Fruit fly (Drosophila melanogaster) whole organism, embryonic: ENCODE measurements around the gene CG1213.

ENCODE experiments used
- Aef1 ChIP-seq: fragments of 200-800 bp; sonication (Bioruptor generic); IDR thresholded peaks from 3 replicates; pipeline ENCODE4 v1.3.6; 2022; ENCODE audit warnings: missing biosample characterization, missing genetic modification characterization
- B-H2 ChIP-seq: fragments of 200-800 bp; sonication (Bioruptor generic); optimal IDR thresholded peaks from 2 replicates; lab custom pipeline; 2018; ENCODE audit warnings: missing biosample characterization, mild to moderate bottlenecking, missing genetic modification characterization
- CG1233 ChIP-seq: fragments of 200-800 bp; sonication (Bioruptor generic); optimal IDR thresholded peaks from 4 replicates; lab custom pipeline; 2018; ENCODE audit warnings: missing biosample characterization, mild to moderate bottlenecking, missing genetic modification characterization
- CG12769 ChIP-seq: fragments of 200-800 bp; sonication (Bioruptor generic); optimal IDR thresholded peaks from 2 replicates; lab custom pipeline; 2019; ENCODE audit warnings: missing biosample characterization, mild to moderate bottlenecking, missing genetic modification characterization, moderate library complexity
- CG12942 ChIP-seq: fragments of 200-800 bp; sonication (Bioruptor generic); optimal IDR thresholded peaks from 3 replicates; lab custom pipeline; 2016; ENCODE audit warnings: missing biosample characterization, missing genetic modification characterization
- CG14710 ChIP-seq: fragments of 200-800 bp; sonication (Bioruptor generic); optimal IDR thresholded peaks from 3 replicates; lab custom pipeline; 2019; ENCODE audit warnings: missing biosample characterization, mild to moderate bottlenecking, missing genetic modification characterization, moderate library complexity
- CG16813 ChIP-seq: fragments of 200-800 bp; sonication (Bioruptor generic); IDR thresholded peaks from 3 replicates; pipeline ENCODE4 v1.3.6; 2022; ENCODE audit warnings: missing biosample characterization, missing genetic modification characterization; ENCODE audit not compliant: partially characterized antibody
- CG17328 ChIP-seq: fragments of 200-800 bp; sonication (Bioruptor generic); IDR thresholded peaks from 2 replicates; pipeline ENCODE4 v1.3.6; 2022; ENCODE audit warnings: missing biosample characterization, missing genetic modification characterization
- CG30403 ChIP-seq: fragments of 200-800 bp; sonication (Bioruptor generic); optimal IDR thresholded peaks from 3 replicates; lab custom pipeline; 2016; ENCODE audit warnings: missing biosample characterization, missing genetic modification characterization
- CG31224 ChIP-seq: fragments of 200-800 bp; sonication (Bioruptor generic); IDR thresholded peaks from 2 replicates; pipeline ENCODE4 v1.3.6; 2022; ENCODE audit warnings: missing biosample characterization, missing genetic modification characterization
- CG31365 ChIP-seq: fragments of 200-800 bp; sonication (Bioruptor generic); optimal IDR thresholded peaks from 2 replicates; lab custom pipeline; 2018; ENCODE audit warnings: missing biosample characterization, mild to moderate bottlenecking, missing genetic modification characterization
- CG31441 ChIP-seq: fragments of 200-800 bp; sonication (Bioruptor generic); IDR thresholded peaks from 2 replicates; pipeline ENCODE4 v1.3.6; 2022; ENCODE audit warnings: missing biosample characterization, missing genetic modification characterization
- CG34422 ChIP-seq: fragments of 200-800 bp; sonication (Bioruptor generic); IDR thresholded peaks from 3 replicates; pipeline ENCODE4 v1.3.6; 2022; ENCODE audit warnings: missing biosample characterization, missing genetic modification characterization
- CG42726 ChIP-seq: fragments of 200-800 bp; sonication (Bioruptor generic); IDR thresholded peaks from 2 replicates; pipeline ENCODE4 v1.3.6; 2022; ENCODE audit warnings: missing biosample characterization, missing genetic modification characterization; ENCODE audit not compliant: partially characterized antibody
- CG4404 ChIP-seq: fragments of 200-800 bp; sonication (Bioruptor generic); IDR thresholded peaks from 2 replicates; pipeline ENCODE4 v1.3.6; 2022; ENCODE audit warnings: missing biosample characterization, missing genetic modification characterization
- CG5245 ChIP-seq: fragments of 200-800 bp; sonication (Bioruptor generic); optimal IDR thresholded peaks from 3 replicates; lab custom pipeline; 2016; ENCODE audit warnings: missing biosample characterization, missing genetic modification characterization
- CG6791 ChIP-seq: fragments of 200-800 bp; sonication (Bioruptor generic); IDR thresholded peaks from 3 replicates; pipeline ENCODE4 v1.3.6; 2022; ENCODE audit warnings: missing biosample characterization, missing genetic modification characterization; ENCODE audit not compliant: partially characterized antibody
- CG7987 ChIP-seq: fragments of 200-800 bp; sonication (Bioruptor generic); optimal IDR thresholded peaks from 2 replicates; lab custom pipeline; 2018; ENCODE audit warnings: missing biosample characterization, mild to moderate bottlenecking, missing genetic modification characterization, moderate library complexity
- CG8281 ChIP-seq: fragments of 200-800 bp; sonication (Bioruptor generic); optimal IDR thresholded peaks from 2 replicates; lab custom pipeline; 2018; ENCODE audit warnings: missing biosample characterization, mild to moderate bottlenecking, missing genetic modification characterization, moderate library complexity
- CG9797 ChIP-seq: fragments of 200-800 bp; sonication (Bioruptor generic); optimal IDR thresholded peaks from 3 replicates; lab custom pipeline; 2018; ENCODE audit warnings: missing biosample characterization, mild to moderate bottlenecking, missing genetic modification characterization
- E2f1 ChIP-seq: fragments of 200-800 bp; sonication (Bioruptor generic); IDR thresholded peaks from 2 replicates; pipeline ENCODE4 v1.3.6; 2022; ENCODE audit warnings: missing biosample characterization, missing genetic modification characterization
- Fer3 ChIP-seq: fragments of 200-800 bp; sonication (Bioruptor generic); optimal IDR thresholded peaks from 2 replicates; lab custom pipeline; 2018; ENCODE audit warnings: missing biosample characterization, mild to moderate bottlenecking, missing genetic modification characterization, moderate library complexity
- H15 ChIP-seq: fragments of 200-800 bp; sonication (Bioruptor generic); IDR thresholded peaks from 3 replicates; pipeline ENCODE4 v1.3.6; 2022; ENCODE audit warnings: missing biosample characterization, missing genetic modification characterization
- HHEX ChIP-seq: fragments of 200-800 bp; sonication (Bioruptor generic); optimal IDR thresholded peaks from 3 replicates; lab custom pipeline; 2017; ENCODE audit warnings: missing biosample characterization, mild to moderate bottlenecking, missing genetic modification characterization, missing genetic modification reagents
- Hand ChIP-seq: fragments of 200-800 bp; sonication (Bioruptor generic); optimal IDR thresholded peaks from 2 replicates; lab custom pipeline; 2017; ENCODE audit warnings: mild to moderate bottlenecking, missing biosample characterization, missing genetic modification reagents, missing genetic modification characterization
- Med ChIP-seq: fragments of 200-800 bp; sonication (Bioruptor generic); peaks from one replicate; lab custom pipeline; 2016; ENCODE audit warnings: missing biosample characterization, missing genetic modification characterization, mild to moderate bottlenecking, inconsistent platforms, moderate library complexity
- NfI ChIP-seq: fragments of 200-800 bp; sonication (Bioruptor generic); optimal IDR thresholded peaks from 3 replicates; lab custom pipeline; 2018; ENCODE audit warnings: missing biosample characterization, mild to moderate bottlenecking, missing genetic modification characterization, moderate library complexity
- Ptx1 ChIP-seq: fragments of 200-800 bp; sonication (Bioruptor generic); IDR thresholded peaks from 2 replicates; pipeline ENCODE4 v1.3.6; 2022; ENCODE audit warnings: missing biosample characterization, missing genetic modification characterization
- amos ChIP-seq: fragments of 200-800 bp; sonication (Bioruptor generic); IDR thresholded peaks from 2 replicates; pipeline ENCODE4 v1.3.6; 2022; ENCODE audit warnings: missing biosample characterization, missing genetic modification characterization; ENCODE audit not compliant: partially characterized antibody
- aop ChIP-seq: fragments of 200-800 bp; sonication (Bioruptor generic); IDR thresholded peaks from 2 replicates; pipeline ENCODE4 v1.3.6; 2022; ENCODE audit warnings: missing biosample characterization, missing genetic modification characterization
- bigmax ChIP-seq: fragments of 200-800 bp; sonication (Bioruptor generic); optimal IDR thresholded peaks from 2 replicates; lab custom pipeline; 2018; ENCODE audit warnings: missing biosample characterization, mild to moderate bottlenecking, missing genetic modification characterization
- cg ChIP-seq: fragments of 200-800 bp; sonication (Bioruptor generic); optimal IDR thresholded peaks from 3 replicates; lab custom pipeline; 2019; ENCODE audit warnings: missing biosample characterization, mild to moderate bottlenecking, missing genetic modification characterization, moderate library complexity
- ewg ChIP-seq: fragments of 200-800 bp; sonication (Bioruptor generic); optimal IDR thresholded peaks from 3 replicates; lab custom pipeline; 2017; ENCODE audit warnings: mild to moderate bottlenecking, missing biosample characterization, missing genetic modification reagents, missing genetic modification characterization
- ftz-f1 ChIP-seq: fragments of 200-800 bp; sonication (Bioruptor generic); optimal IDR thresholded peaks from 2 replicates; lab custom pipeline; 2016; ENCODE audit warnings: missing biosample characterization, missing genetic modification characterization
- gfzf ChIP-seq: fragments of 200-800 bp; sonication (Bioruptor generic); optimal IDR thresholded peaks from 2 replicates; lab custom pipeline; 2016; ENCODE audit warnings: missing biosample characterization, mild to moderate bottlenecking, missing genetic modification characterization, moderate library complexity
- ind ChIP-seq: fragments of 200-800 bp; sonication (Bioruptor generic); optimal IDR thresholded peaks from 3 replicates; lab custom pipeline; 2016; ENCODE audit warnings: missing biosample characterization, missing genetic modification characterization
- luna ChIP-seq: fragments of 200-800 bp; sonication (Bioruptor generic); optimal IDR thresholded peaks from 2 replicates; lab custom pipeline; 2016; ENCODE audit warnings: missing biosample characterization, missing genetic modification characterization
- nerfin-1 ChIP-seq: fragments of 200-800 bp; sonication (Bioruptor generic); optimal IDR thresholded peaks from 3 replicates; lab custom pipeline; 2019; ENCODE audit warnings: missing biosample characterization, mild to moderate bottlenecking, missing genetic modification characterization, moderate library complexity
- pum ChIP-seq: fragments of 200-800 bp; sonication (Bioruptor generic); optimal IDR thresholded peaks from 2 replicates; lab custom pipeline; 2016; ENCODE audit warnings: missing biosample characterization, missing genetic modification characterization
- pzg ChIP-seq: fragments of 200-800 bp; sonication (Bioruptor generic); optimal IDR thresholded peaks from 3 replicates; lab custom pipeline; 2018; ENCODE audit warnings: missing biosample characterization, mild to moderate bottlenecking, missing genetic modification characterization, moderate library complexity
- scrt ChIP-seq: fragments of 200-800 bp; sonication (Bioruptor generic); optimal IDR thresholded peaks from 2 replicates; lab custom pipeline; 2018; ENCODE audit warnings: missing biosample characterization, mild to moderate bottlenecking, missing genetic modification characterization, moderate library complexity
- sens ChIP-seq: fragments of 200-800 bp; sonication (Bioruptor generic); peaks from one replicate; lab custom pipeline; 2016; ENCODE audit warnings: missing biosample characterization, missing genetic modification characterization
- slbo ChIP-seq: fragments of 200-800 bp; sonication (Bioruptor generic); IDR thresholded peaks from 2 replicates; pipeline ENCODE4 v1.3.6; 2022; ENCODE audit warnings: missing biosample characterization, missing genetic modification characterization
- sna ChIP-seq: fragments of 200-800 bp; sonication (Bioruptor generic); IDR thresholded peaks from 2 replicates; pipeline ENCODE4 v1.3.6; 2022; ENCODE audit warnings: missing biosample characterization, missing genetic modification characterization; ENCODE audit not compliant: partially characterized antibody
- tap ChIP-seq: fragments of 200-800 bp; optimal IDR thresholded peaks from 3 replicates; lab custom pipeline; 2019; ENCODE audit warnings: missing biosample characterization, mild to moderate bottlenecking, missing genetic modification characterization, moderate library complexity
- tio ChIP-seq: fragments of 200-800 bp; sonication (Bioruptor generic); optimal IDR thresholded peaks from 2 replicates; lab custom pipeline; 2017; ENCODE audit warnings: missing biosample characterization, missing genetic modification characterization, inconsistent platforms
- trem ChIP-seq: fragments of 200-800 bp; optimal IDR thresholded peaks from 3 replicates; lab custom pipeline; 2019; ENCODE audit warnings: missing biosample characterization, mild to moderate bottlenecking, missing genetic modification characterization, moderate library complexity
- vnd ChIP-seq: fragments of 200-800 bp; sonication (Bioruptor generic); IDR thresholded peaks from 3 replicates; pipeline ENCODE4 v1.3.6; 2022; ENCODE audit warnings: missing biosample characterization, missing genetic modification characterization; ENCODE audit not compliant: partially characterized antibody
- zfh1 ChIP-seq: fragments of 200-800 bp; sonication (Bioruptor generic); IDR thresholded peaks from 3 replicates; pipeline ENCODE4 v1.3.6; 2022; ENCODE audit warnings: missing biosample characterization, missing genetic modification characterization

The CG1213 gene

DNA sequence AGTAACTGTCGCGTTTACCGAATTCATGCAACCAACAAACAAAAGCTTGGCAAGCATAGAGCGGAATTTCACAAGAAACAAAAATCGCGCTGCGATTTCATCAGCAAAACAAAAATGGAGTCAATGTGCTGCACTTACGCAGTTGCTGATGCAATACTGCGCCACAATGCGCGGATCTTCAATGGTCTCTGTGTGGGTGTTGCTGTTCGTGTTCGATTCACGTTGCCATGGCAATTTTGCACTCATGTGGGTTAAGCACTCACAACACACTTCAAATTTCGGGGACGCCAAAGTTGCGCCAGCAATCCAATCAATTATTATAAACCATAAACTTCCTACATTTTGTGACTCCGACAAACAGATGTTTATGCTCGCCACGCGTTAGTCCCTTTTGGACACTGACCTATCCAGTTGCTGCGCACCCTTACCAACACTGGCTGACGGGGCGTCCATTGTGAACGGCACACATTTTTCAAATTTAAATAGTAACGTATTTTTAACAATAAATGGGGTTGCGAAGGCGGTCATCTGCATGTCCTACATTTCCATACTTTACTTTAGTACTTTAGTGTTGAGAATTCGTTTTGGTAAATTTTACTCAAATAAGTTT is 21.2 kb downstream of the CG1213 start, which contains the start of gene CG2017 (continued):
- TF ChIP-seq zfh1 (GFP tag; lab: Robert Waterston, UW) = peak; percentile 45; the same call in 1 of the 3 replicates
- TF ChIP-seq CG5245 (GFP tag; lab: Kevin White, UChicago) = peak; percentile 34
- 0 out of 2 replicates have a peak, but pooled peaks have one; percentile 30 for TF ChIP-seq sna
- TF ChIP-seq CG34422 (GFP tag; lab: Robert Waterston, UW) = peak; percentile 75
- no peak for TF ChIP-seq tap (tag; lab: Kevin White, UChicago)
- TF ChIP-seq E2f1 = peak; percentile 39; the same call in 1 of the 2 replicates
- 0 out of 2 replicates have a peak, but pooled peaks have one; percentile 45 for TF ChIP-seq CG42726 (GFP tag; lab: Robert Waterston, UW)
- peak; percentile 46; the same call in 1 of the 2 replicates for TF ChIP-seq amos (GFP tag; lab: Robert Waterston, UW)
- TF ChIP-seq scrt (GFP tag; lab: Kevin White, UChicago) = peak; percentile 18
- TF ChIP-seq CG31365 (tag; lab: Kevin White, UChicago) = no peak
- TF ChIP-seq gfzf (GFP tag; lab: Kevin White, UChicago) = peak; percentile 92
- no peak for TF ChIP-seq vnd (GFP tag; lab: Robert Waterston, UW)
- TF ChIP-seq CG4404 (GFP tag; lab: Robert Waterston, UW) = no peak
- TF ChIP-seq ind = peak; percentile 25
- TF ChIP-seq CG31224 (GFP tag; lab: Robert Waterston, UW) = 0 out of 2 replicates have a peak, but pooled peaks have one; percentile 17
- no peak for TF ChIP-seq Fer3 (tag; lab: Kevin White, UChicago)
- no peak for TF ChIP-seq CG16813 (GFP tag; lab: Robert Waterston, UW)
- peak; percentile 55 for TF ChIP-seq HHEX
- TF ChIP-seq Hand (GFP tag; lab: Kevin White, UChicago) = no peak
- no peak for TF ChIP-seq Aef1
- TF ChIP-seq CG12769 (tag; lab: Kevin White, UChicago) = peak; percentile 51
- TF ChIP-seq NfI = peak; percentile 69
- peak; percentile 30 for TF ChIP-seq CG12942
- TF ChIP-seq aop (GFP tag; lab: Robert Waterston, UW) = no peak
- TF ChIP-seq slbo (GFP tag; lab: Robert Waterston, UW) = peak; percentile 73
- TF ChIP-seq sens = peak; percentile 82
- no peak for TF ChIP-seq cg (GFP tag; lab: Kevin White, UChicago)
- TF ChIP-seq pum = peak; percentile 33
- TF ChIP-seq CG9797 (GFP tag; lab: Kevin White, UChicago) = peak; percentile 83
- TF ChIP-seq pzg (GFP tag; lab: Kevin White, UChicago) = peak; percentile 94
- peak; percentile 66 for TF ChIP-seq CG6791
- TF ChIP-seq ftz-f1 (GFP tag; lab: Kevin White, UChicago) = peak; percentile 37
- TF ChIP-seq CG17328 (GFP tag; lab: Robert Waterston, UW) = no peak
- peak; percentile 35; the same call in 1 of the 3 replicates for TF ChIP-seq H15
- TF ChIP-seq B-H2 (GFP tag; lab: Kevin White, UChicago) = peak; percentile 70
- peak; percentile 29 for TF ChIP-seq CG1233 (GFP tag; lab: Kevin White, UChicago)
- peak; percentile 51 for TF ChIP-seq CG7987 (GFP tag; lab: Kevin White, UChicago)
- peak; percentile 26 for TF ChIP-seq CG30403 (GFP tag; lab: Kevin White, UChicago)
- TF ChIP-seq luna (GFP tag; lab: Kevin White, UChicago) = peak; percentile 43
- peak; percentile 44 for TF ChIP-seq ewg (GFP tag; lab: Kevin White, UChicago)
- TF ChIP-seq CG8281 (tag; lab: Kevin White, UChicago) = no peak
- TF ChIP-seq CG14710 (tag; lab: Kevin White, UChicago) = peak; percentile 67
- TF ChIP-seq CG31441 = peak; percentile 14; the same call in 1 of the 2 replicates
- 0 out of 2 replicates have a peak, but pooled peaks have one; percentile 18 for TF ChIP-seq Ptx1 (GFP tag; lab: Robert Waterston, UW)
- no peak for TF ChIP-seq tio (GFP tag; lab: Kevin White, UChicago)
- TF ChIP-seq nerfin-1 (tag; lab: Kevin White, UChicago) = peak; percentile 35
- peak; percentile 95 for TF ChIP-seq Med (GFP tag; lab: Kevin White, UChicago)
- peak; percentile 53 for TF ChIP-seq bigmax (GFP tag; lab: Kevin White, UChicago)
- peak; percentile 76 for TF ChIP-seq trem
